Fruit fly (Drosophila melanogaster) whole organism, embryonic: ENCODE measurements around the gene Tehao.

Experiments
- Aef1 ChIP-seq: fragments of 200-800 bp; sonication (Bioruptor generic); IDR thresholded peaks from 3 replicates; pipeline ENCODE4 v1.3.6; 2022; ENCODE audit warnings: missing biosample characterization, missing genetic modification characterization
- Asciz ChIP-seq: fragments of 200-800 bp; sonication (Bioruptor generic); optimal IDR thresholded peaks from 2 replicates; lab custom pipeline; 2017; ENCODE audit warnings: missing biosample characterization, mild to moderate bottlenecking, missing genetic modification characterization, missing genetic modification reagents
- CG10431 ChIP-seq: fragments of 200-800 bp; sonication (Bioruptor generic); optimal IDR thresholded peaks from 3 replicates; lab custom pipeline; 2018; ENCODE audit warnings: missing biosample characterization, mild to moderate bottlenecking, missing genetic modification characterization
- CG11085 ChIP-seq: fragments of 200-800 bp; sonication (Bioruptor generic); IDR thresholded peaks from 2 replicates; pipeline ENCODE4 v1.3.6; 2022; ENCODE audit warnings: missing biosample characterization, missing genetic modification characterization
- CG11696 ChIP-seq: fragments of 200-800 bp; sonication (Bioruptor generic); IDR thresholded peaks from 2 replicates; pipeline ENCODE4 v1.3.6; 2022; ENCODE audit warnings: missing biosample characterization, missing genetic modification characterization
- CG12104 ChIP-seq: fragments of 200-800 bp; sonication (Bioruptor generic); optimal IDR thresholded peaks from 3 replicates; lab custom pipeline; 2016; ENCODE audit warnings: missing biosample characterization, missing genetic modification characterization
- CG12299 ChIP-seq: fragments of 200-800 bp; sonication (Bioruptor generic); optimal IDR thresholded peaks from 2 replicates; lab custom pipeline; 2018; ENCODE audit warnings: missing biosample characterization, mild to moderate bottlenecking, missing genetic modification characterization
- CG13894 ChIP-seq: fragments of 200-800 bp; sonication (Bioruptor generic); optimal IDR thresholded peaks from 3 replicates; lab custom pipeline; 2018; ENCODE audit warnings: missing biosample characterization, mild to moderate bottlenecking, missing genetic modification characterization, moderate library complexity
- CG14441 ChIP-seq: fragments of 200-800 bp; sonication (Bioruptor generic); IDR thresholded peaks from 2 replicates; pipeline ENCODE4 v1.3.6; 2022; ENCODE audit warnings: missing biosample characterization, missing genetic modification characterization
- CG15073 ChIP-seq: fragments of 200-800 bp; sonication (Bioruptor generic); optimal IDR thresholded peaks from 2 replicates; lab custom pipeline; 2016; ENCODE audit warnings: missing biosample characterization, missing genetic modification characterization
- CG17328 ChIP-seq: fragments of 200-800 bp; sonication (Bioruptor generic); IDR thresholded peaks from 2 replicates; pipeline ENCODE4 v1.3.6; 2022; ENCODE audit warnings: missing biosample characterization, missing genetic modification characterization
- CG17912 ChIP-seq: fragments of 200-800 bp; sonication (Bioruptor generic); optimal IDR thresholded peaks from 2 replicates; lab custom pipeline; 2018; ENCODE audit warnings: missing biosample characterization, mild to moderate bottlenecking, missing genetic modification characterization
- CG1792 ChIP-seq: fragments of 200-800 bp; sonication (Bioruptor generic); optimal IDR thresholded peaks from 2 replicates; lab custom pipeline; 2016; ENCODE audit warnings: missing biosample characterization, missing genetic modification characterization
- CG18011 ChIP-seq: fragments of 200-800 bp; sonication (Bioruptor generic); optimal IDR thresholded peaks from 2 replicates; lab custom pipeline; 2017; ENCODE audit warnings: missing biosample characterization, missing genetic modification characterization, mild to moderate bottlenecking, moderate library complexity, missing genotype
- CG31365 ChIP-seq: fragments of 200-800 bp; sonication (Bioruptor generic); optimal IDR thresholded peaks from 2 replicates; lab custom pipeline; 2018; ENCODE audit warnings: missing biosample characterization, mild to moderate bottlenecking, missing genetic modification characterization
- CG4282 ChIP-seq: fragments of 200-800 bp; sonication (Bioruptor generic); optimal IDR thresholded peaks from 2 replicates; lab custom pipeline; 2016; ENCODE audit warnings: missing biosample characterization, missing genetic modification characterization
- CG6689 ChIP-seq: fragments of 200-800 bp; sonication (Bioruptor generic); IDR thresholded peaks from 2 replicates; pipeline ENCODE4 v1.3.6; 2022; ENCODE audit warnings: missing biosample characterization, missing genetic modification characterization
- CG6765 ChIP-seq: fragments of 200-800 bp; sonication (Bioruptor generic); optimal IDR thresholded peaks from 3 replicates; lab custom pipeline; 2017; ENCODE audit warnings: missing biosample characterization, mild to moderate bottlenecking, missing genetic modification characterization
- CG6791 ChIP-seq: fragments of 200-800 bp; sonication (Bioruptor generic); IDR thresholded peaks from 3 replicates; pipeline ENCODE4 v1.3.6; 2022; ENCODE audit warnings: missing biosample characterization, missing genetic modification characterization; ENCODE audit not compliant: partially characterized antibody
- CG6854 ChIP-seq: fragments of 200-800 bp; sonication (Bioruptor generic); optimal IDR thresholded peaks from 3 replicates; lab custom pipeline; 2017; ENCODE audit warnings: missing biosample characterization, mild to moderate bottlenecking, missing genetic modification characterization
- CG9932 ChIP-seq: fragments of 200-800 bp; sonication (Bioruptor generic); IDR thresholded peaks from 2 replicates; pipeline ENCODE4 v1.3.6; 2022; ENCODE audit warnings: missing biosample characterization, missing genetic modification characterization
- CHES-1-like ChIP-seq: fragments of 200-800 bp; sonication (Bioruptor generic); optimal IDR thresholded peaks from 2 replicates; lab custom pipeline; 2016; ENCODE audit warnings: missing biosample characterization, missing genetic modification characterization
- CoRest ChIP-seq: fragments of 200-800 bp; sonication (Bioruptor generic); optimal IDR thresholded peaks from 3 replicates; lab custom pipeline; 2018; ENCODE audit warnings: missing biosample characterization, mild to moderate bottlenecking, missing genetic modification characterization, moderate library complexity
- Ets97D ChIP-seq: fragments of 200-800 bp; sonication (Bioruptor generic); optimal IDR thresholded peaks from 3 replicates; lab custom pipeline; 2016; ENCODE audit warnings: missing biosample characterization, missing genetic modification characterization
- GATAe ChIP-seq: fragments of 200-800 bp; sonication (Bioruptor generic); conservative IDR thresholded peaks from 2 replicates; pipeline ENCODE4 v1.3.6; 2022; ENCODE audit warnings: missing biosample characterization, missing genetic modification characterization
- HmgZ ChIP-seq: fragments of 200-800 bp; sonication (Bioruptor generic); optimal IDR thresholded peaks from 2 replicates; lab custom pipeline; 2018; ENCODE audit warnings: missing biosample characterization, mild to moderate bottlenecking, missing genetic modification characterization
- MTF-1 ChIP-seq: fragments of 200-800 bp; sonication (Bioruptor generic); optimal IDR thresholded peaks from 2 replicates; lab custom pipeline; 2018; ENCODE audit warnings: missing biosample characterization, mild to moderate bottlenecking, missing genetic modification characterization, borderline replicate concordance
- Rfx ChIP-seq: fragments of 200-800 bp; sonication (Bioruptor generic); IDR thresholded peaks from 2 replicates; pipeline ENCODE4 v1.3.6; 2022; ENCODE audit warnings: missing biosample characterization, missing genetic modification characterization
- Side ChIP-seq: fragments of 200-800 bp; sonication (Bioruptor generic); optimal IDR thresholded peaks from 2 replicates; lab custom pipeline; 2016; ENCODE audit warnings: missing biosample characterization, missing genetic modification characterization
- amos ChIP-seq: fragments of 200-800 bp; sonication (Bioruptor generic); IDR thresholded peaks from 2 replicates; pipeline ENCODE4 v1.3.6; 2022; ENCODE audit warnings: missing biosample characterization, missing genetic modification characterization; ENCODE audit not compliant: partially characterized antibody
- ase ChIP-seq: fragments of 200-800 bp; sonication (Bioruptor generic); IDR thresholded peaks from 3 replicates; pipeline ENCODE4 v1.3.6; 2022; ENCODE audit warnings: missing biosample characterization, missing genetic modification characterization
- ash1 ChIP-seq: fragments of 200-800 bp; sonication (Bioruptor generic); optimal IDR thresholded peaks from 2 replicates; lab custom pipeline; 2018; ENCODE audit warnings: missing biosample characterization, mild to moderate bottlenecking, missing genetic modification characterization
- az2 ChIP-seq: fragments of 200-800 bp; sonication (Bioruptor generic); optimal IDR thresholded peaks from 3 replicates; lab custom pipeline; 2016; ENCODE audit warnings: missing biosample characterization, missing genetic modification characterization
- bowl ChIP-seq: fragments of 200-800 bp; sonication (Bioruptor generic); IDR thresholded peaks from 2 replicates; pipeline ENCODE4 v1.3.6; 2022; ENCODE audit warnings: missing biosample characterization, missing genetic modification characterization
- bsh ChIP-seq, 2 experiments: fragments of 200-800 bp; sonication (Bioruptor generic); optimal IDR thresholded peaks; 2 replicates each; lab custom pipeline; 2017 to 2018; ENCODE audit warnings: mild to moderate bottlenecking in 2 of 2, missing biosample characterization in 2 of 2, missing genetic modification characterization in 2 of 2, moderate library complexity in 1 of 2
- cas ChIP-seq: fragments of 200-800 bp; sonication (Bioruptor generic); IDR thresholded peaks from 2 replicates; pipeline ENCODE4 v1.3.6; 2022; ENCODE audit warnings: missing biosample characterization, missing genetic modification characterization
- cg ChIP-seq: fragments of 200-800 bp; sonication (Bioruptor generic); optimal IDR thresholded peaks from 3 replicates; lab custom pipeline; 2019; ENCODE audit warnings: missing biosample characterization, mild to moderate bottlenecking, missing genetic modification characterization, moderate library complexity
- da ChIP-seq: fragments of 200-800 bp; sonication (Bioruptor generic); optimal IDR thresholded peaks from 2 replicates; lab custom pipeline; 2016; ENCODE audit warnings: missing biosample characterization, missing genetic modification characterization
- dpn ChIP-seq, 2 experiments: fragments of 200-800 bp; sonication (Bioruptor generic); optimal IDR thresholded peaks; 3 replicates each; lab custom pipeline; 2016; ENCODE audit warnings: missing biosample characterization in 2 of 2, missing genetic modification characterization in 2 of 2
- hth ChIP-seq: fragments of >200 bp; optimal IDR thresholded peaks from 2 replicates; lab custom pipeline; 2017; ENCODE audit warnings: inconsistent platforms
- kah ChIP-seq: fragments of 200-800 bp; sonication (Bioruptor generic); optimal IDR thresholded peaks from 2 replicates; lab custom pipeline; 2018; ENCODE audit warnings: missing biosample characterization, mild to moderate bottlenecking, missing genetic modification characterization
- odd ChIP-seq: fragments of 200-800 bp; sonication (Bioruptor generic); optimal IDR thresholded peaks from 2 replicates; lab custom pipeline; 2017; ENCODE audit warnings: missing biosample characterization, mild to moderate bottlenecking, missing genetic modification characterization
- org-1 ChIP-seq: fragments of 200-800 bp; sonication (Bioruptor generic); optimal IDR thresholded peaks from 2 replicates; lab custom pipeline; 2017; ENCODE audit warnings: missing biosample characterization, missing genetic modification characterization
- pros ChIP-seq: fragments of 200-800 bp; sonication (Bioruptor generic); optimal IDR thresholded peaks from 3 replicates; lab custom pipeline; 2019; ENCODE audit warnings: missing biosample characterization, mild to moderate bottlenecking, missing genetic modification characterization, moderate library complexity
- so ChIP-seq: fragments of 200-800 bp; sonication (Bioruptor generic); IDR thresholded peaks from 3 replicates; pipeline ENCODE4 v1.3.6; 2022; ENCODE audit warnings: missing biosample characterization, missing genetic modification characterization
- stwl ChIP-seq: fragments of 200-800 bp; sonication (Bioruptor generic); optimal IDR thresholded peaks from 3 replicates; lab custom pipeline; 2018; ENCODE audit warnings: missing biosample characterization, mild to moderate bottlenecking, missing genetic modification characterization, moderate library complexity
- sug ChIP-seq: fragments of 200-800 bp; optimal IDR thresholded peaks from 2 replicates; lab custom pipeline; 2019; ENCODE audit warnings: missing biosample characterization, mild to moderate bottlenecking, missing genetic modification characterization, moderate library complexity
- trem ChIP-seq: fragments of 200-800 bp; optimal IDR thresholded peaks from 3 replicates; lab custom pipeline; 2019; ENCODE audit warnings: missing biosample characterization, mild to moderate bottlenecking, missing genetic modification characterization, moderate library complexity

Gene Tehao

dm6 chr2L:13414525-13415481 is 20.6 kb upstream of the Tehao start, which contains the start of the genes CG16956, CG42784 and CG43850 (continued):
- no peak for TF ChIP-seq CHES-1-like
- peak; percentile 54 for TF ChIP-seq sug (tag; lab: Kevin White, UChicago)
- TF ChIP-seq Side = peak; percentile 28
- TF ChIP-seq CG11696 (GFP tag; lab: Robert Waterston, UW) = 0 out of 2 replicates have a peak, but pooled peaks have one; percentile 20
- no peak for TF ChIP-seq bsh (GFP tag; optimal IDR thresholded peaks at IDR 0.05; lab: Kevin White, UChicago)
- TF ChIP-seq CG12299 (tag; lab: Kevin White, UChicago) = peak; percentile 82
- TF ChIP-seq CG6765 (GFP tag; lab: Kevin White, UChicago) = peak; percentile 90
- TF ChIP-seq ase (GFP tag; lab: Robert Waterston, UW) = 0 out of 3 replicates have a peak, but pooled peaks have one; percentile 7
- no peak for TF ChIP-seq CG6791
- no peak; the same call in 1 of the 2 replicates for TF ChIP-seq amos (GFP tag; lab: Robert Waterston, UW)
- TF ChIP-seq org-1 = peak; percentile 68
- peak; percentile 68 for TF ChIP-seq Asciz (GFP tag; lab: Kevin White, UChicago)
- peak; percentile 83 for TF ChIP-seq odd (GFP tag; lab: Kevin White, UChicago)
- no peak for TF ChIP-seq CG4282 (GFP tag; lab: Kevin White, UChicago)
- TF ChIP-seq MTF-1 (GFP tag; lab: Kevin White, UChicago) = peak; percentile 84
- peak; percentile 49 for TF ChIP-seq kah (GFP tag; lab: Kevin White, UChicago)
- no peak for TF ChIP-seq CG15073 (GFP tag; lab: Kevin White, UChicago)
- TF ChIP-seq CG6689 (GFP tag; lab: Robert Waterston, UW) = no peak
- no peak for TF ChIP-seq CG10431 (GFP tag; lab: Kevin White, UChicago)
- TF ChIP-seq CG12104 (GFP tag; lab: Kevin White, UChicago) = peak; percentile 30
- no peak for TF ChIP-seq az2
- peak; percentile 69 for TF ChIP-seq Rfx (GFP tag; lab: Robert Waterston, UW)
- TF ChIP-seq pros (GFP tag; lab: Kevin White, UChicago) = no peak
- no peak for TF ChIP-seq trem (tag; lab: Kevin White, UChicago)
- TF ChIP-seq CG6854 (GFP tag; lab: Kevin White, UChicago) = peak; percentile 84
- peak; percentile 74 for TF ChIP-seq CG13894 (tag; lab: Kevin White, UChicago)
- TF ChIP-seq CoRest (tag; lab: Kevin White, UChicago) = no peak
- no peak for TF ChIP-seq CG9932 (GFP tag; lab: Robert Waterston, UW)
- no peak for TF ChIP-seq hth (lab: Kevin White, UChicago)
- peak; percentile 53 for TF ChIP-seq CG17328 (GFP tag; lab: Robert Waterston, UW)
- no peak for TF ChIP-seq stwl
- TF ChIP-seq Ets97D (GFP tag; lab: Kevin White, UChicago) = peak; percentile 97
- TF ChIP-seq cg = no peak
- TF ChIP-seq bowl = peak; percentile 42; the same call in 1 of the 2 replicates
- no peak for TF ChIP-seq Aef1 (GFP tag; lab: Robert Waterston, UW)
- no peak for TF ChIP-seq GATAe (GFP tag; lab: Robert Waterston, UW)
- TF ChIP-seq dpn (GFP tag; optimal IDR thresholded peaks at IDR 0.05; lab: Kevin White, UChicago) = peak in 1 of 2 experiments; percentile 1
- TF ChIP-seq cas (GFP tag; lab: Robert Waterston, UW) = no peak
- TF ChIP-seq so (GFP tag; lab: Robert Waterston, UW) = 0 out of 3 replicates have a peak, but pooled peaks have one; percentile 60
- no peak for TF ChIP-seq da (GFP tag; lab: Kevin White, UChicago)
- TF ChIP-seq CG1792 (GFP tag; lab: Kevin White, UChicago) = no peak
- peak; percentile 71 for TF ChIP-seq CG17912
- TF ChIP-seq CG14441 (GFP tag; lab: Robert Waterston, UW) = 0 out of 2 replicates have a peak, but pooled peaks have one; percentile 11
- peak; percentile 13 for TF ChIP-seq CG18011 (GFP tag; lab: Kevin White, UChicago)
- peak; percentile 78 for TF ChIP-seq CG31365 (tag; lab: Kevin White, UChicago)
- no peak for TF ChIP-seq CG11085 (GFP tag; lab: Robert Waterston, UW)
- peak; percentile 24 for TF ChIP-seq ash1 (GFP tag; lab: Kevin White, UChicago)
- peak; percentile 2 for TF ChIP-seq HmgZ (tag; lab: Kevin White, UChicago)
